Worm (Caenorhabditis elegans) whole organism, dauer: ENCODE results near the gene H20E11.2.

ENCODE experiments used
- unc-62 ChIP-seq: sonication (generic microtip); optimal IDR thresholded peaks from 2 replicates; lab custom pipeline; 2017; ENCODE audit warnings: missing biosample characterization, missing genetic modification reagents, missing genetic modification characterization

H20E11.2 gene

ce11 chrIV:6867791-6868190, 40.2 kb downstream of the H20E11.2 start, which contains the start of gene srx-20:
srx-20 (plus strand) TSS chrIV:6868091.
- TF ChIP-seq unc-62 = no peak

- no peak for TF ChIP-seq unc-62
Measured at ce11 chrIV:6872958-6873357, 45.4 kb downstream of the H20E11.2 start, which contains the start of gene srx-19. srx-19 (plus strand) TSS chrIV:6873258.

ce11 chrIV:6878912-6879554, 51.5 kb downstream of the H20E11.2 start:
- no peak for TF ChIP-seq unc-62
